Worm (Caenorhabditis elegans): Measurements from ENCODE around the gene eif-2Bdelta.

eif-2Bdelta gene

ce11 chrV:9546860-9547269, 33.2 kb downstream of the eif-2Bdelta start, which contains the start of gene his-37 (continued):
- no peak for TF ChIP-seq F13H6.1 (tag; optimal IDR thresholded peaks at IDR 0.05)
- peak; percentile 93 for TF ChIP-seq nfya-1 (tag; optimal IDR thresholded peaks at IDR 0.05)
- no peak for TF ChIP-seq fkh-6 (tag; optimal IDR thresholded peaks at IDR 0.05)
- peak; percentile 92 for TF ChIP-seq tbx-2 (tag; optimal IDR thresholded peaks at IDR 0.05)
- TF ChIP-seq ceh-48 (tag; optimal IDR thresholded peaks at IDR 0.05), result peak; percentile 43
- peak; percentile 25 for TF ChIP-seq tbx-7 (tag; optimal IDR thresholded peaks at IDR 0.05)
- TF ChIP-seq C38D4.7 (GFP tag; optimal IDR thresholded peaks at IDR 0.05), result no peak
- TF ChIP-seq ceh-45 (GFP tag; IDR thresholded peaks at IDR 0.05), result no peak
- TF ChIP-seq dmd-4 (tag; optimal IDR thresholded peaks at IDR 0.05; ENCODE audit: borderline replicate concordance), result peak; percentile 11
- no peak for TF ChIP-seq ceh-24 (tag; optimal IDR thresholded peaks at IDR 0.05)
- peak; percentile 57 for TF ChIP-seq syd-9 (tag; optimal IDR thresholded peaks at IDR 0.05)
- no peak for TF ChIP-seq che-1 (tag; optimal IDR thresholded peaks at IDR 0.05)
- TF ChIP-seq pros-1 (tag; optimal IDR thresholded peaks at IDR 0.05), result peak; percentile 66
- peak; percentile 79 for TF ChIP-seq pax-1 (tag; optimal IDR thresholded peaks at IDR 0.05)
- TF ChIP-seq sox-2 (GFP tag; IDR thresholded peaks at IDR 0.05), result no peak
- no peak for TF ChIP-seq sox-4 (tag; optimal IDR thresholded peaks at IDR 0.05)
- no peak for TF ChIP-seq ahr-1 (tag; optimal IDR thresholded peaks at IDR 0.05)
- peak; percentile 52 for TF ChIP-seq ceh-2 (tag; optimal IDR thresholded peaks at IDR 0.05)
- peak; percentile 96 for TF ChIP-seq ceh-18 (tag; optimal IDR thresholded peaks at IDR 0.05)
- no peak for TF ChIP-seq K02D7.2 (tag; optimal IDR thresholded peaks at IDR 0.05)
- TF ChIP-seq rnt-1 (tag; optimal IDR thresholded peaks at IDR 0.05), result peak; percentile 93
- TF ChIP-seq mec-3 (tag; optimal IDR thresholded peaks at IDR 0.05; ENCODE audit: borderline replicate concordance), result no peak
- TF ChIP-seq unc-3 (GFP tag; conservative IDR thresholded peaks at IDR 0.05), result no peak
- TF ChIP-seq unc-3 (tag; optimal IDR thresholded peaks at IDR 0.05), result peak; percentile 65
- TF ChIP-seq fax-1 (tag; optimal IDR thresholded peaks at IDR 0.05), result no peak
- peak; percentile 86 for TF ChIP-seq ets-4 (tag; optimal IDR thresholded peaks at IDR 0.05)
- TF ChIP-seq ceh-19 (GFP tag; optimal IDR thresholded peaks at IDR 0.05), result no peak

ce11 chrV:9549459-9549858, 35.8 kb downstream of the eif-2Bdelta start, which contains the start of gene nstp-10:
Gene nstp-10 (minus strand): TSS chrV:9549836.
- no peak for TF ChIP-seq pha-2 (tag; optimal IDR thresholded peaks at IDR 0.05)
- TF ChIP-seq ceh-31 (tag; optimal IDR thresholded peaks at IDR 0.05), result peak; percentile 43
- no peak for TF ChIP-seq dve-1 (tag; optimal IDR thresholded peaks at IDR 0.05)
- no peak for TF ChIP-seq fkh-6 (tag; optimal IDR thresholded peaks at IDR 0.05)
- TF ChIP-seq nhr-11 (tag; optimal IDR thresholded peaks at IDR 0.05), result no peak

- TF ChIP-seq ceh-31 (tag; optimal IDR thresholded peaks at IDR 0.05) (peak; percentile 22), dmd-4 (tag; optimal IDR thresholded peaks at IDR 0.05; ENCODE audit: borderline replicate concordance) (no peak), unc-42 (tag; optimal IDR thresholded peaks at IDR 0.05) (peak; percentile 88)
Observed at ce11 chrV:9550313-9550712, 36.7 kb downstream of the eif-2Bdelta start, which contains the start of gene ehbp-1. Gene ehbp-1 (plus strand): TSS chrV:9550644.

ce11 chrV:9556668-9557067, 43.0 kb downstream of the eif-2Bdelta start:
- TF ChIP-seq nfya-1 (tag; optimal IDR thresholded peaks at IDR 0.05), result no peak
- no peak for TF ChIP-seq pat-9 (tag; optimal IDR thresholded peaks at IDR 0.05)
- TF ChIP-seq C08G9.2 (tag; optimal IDR thresholded peaks at IDR 0.05), result no peak
- no peak for TF ChIP-seq hlh-15 (tag; optimal IDR thresholded peaks at IDR 0.05)
- no peak for TF ChIP-seq pqm-1 (tag; optimal IDR thresholded peaks at IDR 0.05)
- TF ChIP-seq tbx-7 (tag; optimal IDR thresholded peaks at IDR 0.05), result no peak
- no peak for TF ChIP-seq ceh-45 (GFP tag; IDR thresholded peaks at IDR 0.05)
- TF ChIP-seq pha-2 (tag; optimal IDR thresholded peaks at IDR 0.05), result no peak
- no peak for TF ChIP-seq ceh-48 (tag; optimal IDR thresholded peaks at IDR 0.05)
- no peak for TF ChIP-seq sox-4 (tag; optimal IDR thresholded peaks at IDR 0.05)
- TF ChIP-seq ceh-34 (tag; optimal IDR thresholded peaks at IDR 0.05), result no peak
- TF ChIP-seq elt-4 (tag; optimal IDR thresholded peaks at IDR 0.05), result no peak
- no peak for TF ChIP-seq eyg-1 (tag; optimal IDR thresholded peaks at IDR 0.05)
- TF ChIP-seq nhr-11 (tag; optimal IDR thresholded peaks at IDR 0.05), result no peak
- TF ChIP-seq F13H6.1 (tag; optimal IDR thresholded peaks at IDR 0.05), result no peak
- TF ChIP-seq madf-2 (tag; optimal IDR thresholded peaks at IDR 0.05), result no peak

Measured in whole organism, late embryonic.